Fruit fly (Drosophila melanogaster): ENCODE data around the gene CG14989.

dm6 chr3L:4047635-4048034, 39.7 kb upstream of the CG14989 start, which contains the start of gene Dpy-30L2:
- TF ChIP-seq Gug (GFP tag; IDR thresholded peaks at IDR 0.05) = no peak
- TF ChIP-seq CoRest (tag; optimal IDR thresholded peaks at IDR 0.05) = no peak
- no peak for TF ChIP-seq dimm (GFP tag; IDR thresholded peaks at IDR 0.05)
- TF ChIP-seq ac (GFP tag; optimal IDR thresholded peaks at IDR 0.05) = no peak
- no peak for TF ChIP-seq CG1024 (GFP tag; IDR thresholded peaks at IDR 0.05)

All from whole organism, embryonic.